Fruit fly (Drosophila melanogaster) whole organism, adult: ENCODE measurements around the gene CG16734.

Source experiments
- Clk ChIP-seq: fragments of 200-800 bp; sonication (Bioruptor generic); optimal IDR thresholded peaks from 2 replicates; lab custom pipeline; 2017; ENCODE audit warnings: missing biosample characterization, missing genetic modification characterization
- Crg-1 ChIP-seq: fragments of 200-800 bp; sonication (Bioruptor generic); optimal IDR thresholded peaks from 2 replicates; lab custom pipeline; 2016; ENCODE audit warnings: missing biosample characterization, missing genetic modification characterization
- bab1 ChIP-seq: fragments of 200-800 bp; sonication (Bioruptor generic); optimal IDR thresholded peaks from 3 replicates; lab custom pipeline; 2019; ENCODE audit warnings: missing biosample characterization, mild to moderate bottlenecking, missing genetic modification characterization, moderate library complexity
- ovo ChIP-seq: fragments of 200-800 bp; sonication (Bioruptor generic); optimal IDR thresholded peaks from 2 replicates; lab custom pipeline; 2016; ENCODE audit warnings: missing biosample characterization, missing genetic modification characterization
- toe ChIP-seq: fragments of 200-800 bp; sonication (Bioruptor generic); optimal IDR thresholded peaks from 2 replicates; lab custom pipeline; 2016; ENCODE audit warnings: missing biosample characterization, missing genetic modification characterization

dm6 chr3R:9264042-9264441 is 9.2 kb downstream of the CG16734 start, which contains the start of gene sage:
- TF ChIP-seq Crg-1 (no peak), Clk (GFP tag; lab: Kevin White, UChicago) (no peak), ovo (GFP tag; lab: Kevin White, UChicago) (no peak), toe (no peak), bab1 (no peak)
